Worm (Caenorhabditis elegans): ENCODE measurements around the gene R04B3.3.

Gene R04B3.3

DNA sequence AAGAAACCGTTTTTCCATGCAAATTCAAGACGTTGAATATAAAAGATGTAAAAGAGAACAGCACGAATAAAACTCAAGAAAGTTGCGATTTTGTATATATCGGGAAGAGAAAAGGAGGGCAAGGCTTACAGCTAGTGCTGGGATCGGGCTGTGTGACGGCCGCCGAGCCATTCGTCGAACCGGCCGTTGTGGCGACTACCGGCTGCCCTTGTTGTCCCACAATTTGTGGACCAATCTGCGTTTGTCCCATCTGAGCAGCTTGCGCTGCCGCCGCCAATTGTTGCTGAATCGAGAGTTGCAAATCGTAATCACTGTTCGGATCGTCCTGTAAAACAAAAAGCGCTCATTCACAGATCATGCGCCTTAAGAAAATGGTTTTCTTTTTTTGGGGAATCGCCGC is 28.6 kb downstream of the R04B3.3 start:
- no peak for TF ChIP-seq nhr-237 (tag; optimal IDR thresholded peaks at IDR 0.05)
- no peak for TF ChIP-seq zag-1 (tag; optimal IDR thresholded peaks at IDR 0.05)
- no peak for TF ChIP-seq egl-5 (tag; optimal IDR thresholded peaks at IDR 0.05)
- no peak for TF ChIP-seq egl-27 (tag; optimal IDR thresholded peaks at IDR 0.05)
- no peak for TF ChIP-seq nhr-25 (tag; optimal IDR thresholded peaks at IDR 0.05)
- no peak for TF ChIP-seq ceh-82 (tag; optimal IDR thresholded peaks at IDR 0.05)
- TF ChIP-seq elt-3 (tag; optimal IDR thresholded peaks at IDR 0.05) = no peak
- no peak for TF ChIP-seq nhr-76 (tag; optimal IDR thresholded peaks at IDR 0.05)
- no peak for TF ChIP-seq aly-2 (tag; optimal IDR thresholded peaks at IDR 0.05)
- TF ChIP-seq fkh-2 (tag; optimal IDR thresholded peaks at IDR 0.05) = no peak
- no peak for TF ChIP-seq sea-2 (GFP tag; optimal IDR thresholded peaks at IDR 0.05)
- TF ChIP-seq jun-1 (tag; optimal IDR thresholded peaks at IDR 0.05) = no peak
- no peak for TF ChIP-seq ama-1 (optimal IDR thresholded peaks at IDR 0.05)
- no peak for TF ChIP-seq nhr-11 (tag; optimal IDR thresholded peaks at IDR 0.05)
- TF ChIP-seq ztf-11 (tag; optimal IDR thresholded peaks at IDR 0.05) = no peak
- no peak for TF ChIP-seq pha-4 (tag; optimal IDR thresholded peaks at IDR 0.05)
- no peak for TF ChIP-seq unc-62 (GFP tag; optimal IDR thresholded peaks at IDR 0.05)
- no peak for TF ChIP-seq nhr-43 (tag; optimal IDR thresholded peaks at IDR 0.05; ENCODE audit: poor library complexity, severe bottlenecking)
- TF ChIP-seq ceh-16 (tag; optimal IDR thresholded peaks at IDR 0.05) = no peak

- TF ChIP-seq pqm-1 (tag; optimal IDR thresholded peaks at IDR 0.05) = no peak
- TF ChIP-seq hmg-11 (tag; optimal IDR thresholded peaks at IDR 0.05) = no peak
- TF ChIP-seq unc-39 (tag; optimal IDR thresholded peaks at IDR 0.05) = no peak
- no peak for TF ChIP-seq aly-2 (tag; optimal IDR thresholded peaks at IDR 0.05)
- TF ChIP-seq nhr-43 (tag; optimal IDR thresholded peaks at IDR 0.05; ENCODE audit: poor library complexity, severe bottlenecking) = no peak
- TF ChIP-seq ceh-9 (tag; optimal IDR thresholded peaks at IDR 0.05) = no peak
- TF ChIP-seq egl-5 (tag; optimal IDR thresholded peaks at IDR 0.05) = no peak
- no peak for TF ChIP-seq daf-12 (tag; optimal IDR thresholded peaks at IDR 0.05)
- TF ChIP-seq lin-39 (tag; optimal IDR thresholded peaks at IDR 0.05) = no peak
- TF ChIP-seq ZK546.5 (tag; optimal IDR thresholded peaks at IDR 0.05) = no peak
- TF ChIP-seq fkh-10 (GFP tag; optimal IDR thresholded peaks at IDR 0.05) = no peak
- no peak for TF ChIP-seq nhr-77 (tag; optimal IDR thresholded peaks at IDR 0.05)
- no peak for TF ChIP-seq fos-1 (tag; optimal IDR thresholded peaks at IDR 0.05)
- no peak for TF ChIP-seq fkh-2 (tag; optimal IDR thresholded peaks at IDR 0.05)
- TF ChIP-seq nhr-12 (tag; optimal IDR thresholded peaks at IDR 0.05) = no peak
- TF ChIP-seq mdl-1 (tag; optimal IDR thresholded peaks at IDR 0.05) = no peak
- TF ChIP-seq nhr-76 (tag; optimal IDR thresholded peaks at IDR 0.05) = no peak
- no peak for TF ChIP-seq zag-1 (tag; optimal IDR thresholded peaks at IDR 0.05)
These were observed 29.6 kb downstream of the R04B3.3 start for ce11 chrX:2446185-2446584.

DNA sequence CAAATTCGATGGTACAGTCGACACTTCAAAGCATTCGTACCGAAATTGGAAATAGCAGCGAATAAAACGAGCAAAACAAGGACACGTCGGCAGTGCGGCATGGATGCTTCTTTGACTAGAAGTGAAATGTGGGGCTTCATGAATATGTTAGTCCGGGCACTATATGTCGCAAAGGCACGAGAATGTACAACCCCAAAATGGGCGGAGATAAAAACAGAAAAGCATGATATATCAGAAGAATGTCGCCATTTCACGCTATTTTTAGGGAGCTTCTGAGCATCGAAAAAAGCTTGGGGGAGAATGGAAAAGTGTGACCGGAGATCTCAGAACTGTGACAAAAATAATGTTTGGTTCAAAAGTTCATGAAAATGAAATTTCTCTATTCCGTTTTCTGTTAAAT is 32.5 kb downstream of the R04B3.3 start, which contains the start of gene T07D1.3:
Gene T07D1.3, minus strand, starts transcription at position 101 of the 400 bp plus-strand sequence.
- TF ChIP-seq tbx-2 (tag; optimal IDR thresholded peaks at IDR 0.05) = no peak
- TF ChIP-seq fkh-10 (GFP tag; optimal IDR thresholded peaks at IDR 0.05) = no peak
- TF ChIP-seq elt-3 (tag; optimal IDR thresholded peaks at IDR 0.05) = no peak
- no peak for TF ChIP-seq nhr-12 (tag; optimal IDR thresholded peaks at IDR 0.05)
- no peak for TF ChIP-seq ztf-11 (tag; optimal IDR thresholded peaks at IDR 0.05)

DNA sequence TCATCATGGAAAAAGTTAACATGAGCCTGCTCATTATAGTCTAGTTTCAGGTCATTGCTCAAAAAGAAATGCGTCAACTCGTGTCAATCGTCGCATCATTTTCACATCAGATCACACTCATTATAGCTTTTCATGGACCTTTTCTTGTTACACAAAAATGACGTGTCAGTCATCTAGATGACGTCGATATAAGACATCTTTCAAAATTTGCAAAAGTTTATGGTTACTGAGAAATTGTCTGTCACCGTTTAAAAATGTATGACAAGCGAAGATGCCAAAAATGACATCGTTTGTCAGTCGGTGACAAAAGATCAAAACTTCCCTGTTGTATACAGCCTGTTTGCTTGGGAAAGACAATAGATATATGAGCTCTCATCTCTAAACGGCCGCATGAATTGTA is 34.6 kb downstream of the R04B3.3 start:
- TF ChIP-seq ztf-11 (tag; optimal IDR thresholded peaks at IDR 0.05) (no peak), nhr-25 (tag; optimal IDR thresholded peaks at IDR 0.05) (no peak), lsy-12 (tag; optimal IDR thresholded peaks at IDR 0.05) (no peak), mdl-1 (tag; optimal IDR thresholded peaks at IDR 0.05) (no peak), elt-3 (tag; optimal IDR thresholded peaks at IDR 0.05) (no peak), hmg-11 (tag; optimal IDR thresholded peaks at IDR 0.05) (no peak), sea-2 (GFP tag; optimal IDR thresholded peaks at IDR 0.05) (no peak), pqm-1 (tag; optimal IDR thresholded peaks at IDR 0.05) (no peak)

- no peak for TF ChIP-seq nfya-1 (tag; optimal IDR thresholded peaks at IDR 0.05; ENCODE audit: insufficient read depth)
- TF ChIP-seq eor-1 (tag; optimal IDR thresholded peaks at IDR 0.05) = no peak
- peak; percentile 65 for TF ChIP-seq elt-2 (tag; optimal IDR thresholded peaks at IDR 0.05)
- no peak for TF ChIP-seq nhr-25 (tag; optimal IDR thresholded peaks at IDR 0.05)
- no peak for TF ChIP-seq nhr-43 (tag; optimal IDR thresholded peaks at IDR 0.05; ENCODE audit: poor library complexity, severe bottlenecking)
- TF ChIP-seq sea-2 (GFP tag; optimal IDR thresholded peaks at IDR 0.05) = no peak
- TF ChIP-seq fkh-10 (GFP tag; optimal IDR thresholded peaks at IDR 0.05) = no peak
- TF ChIP-seq pha-4 (tag; optimal IDR thresholded peaks at IDR 0.05) = peak; percentile 41
- TF ChIP-seq nhr-237 (tag; optimal IDR thresholded peaks at IDR 0.05) = no peak
- peak; percentile 40 for TF ChIP-seq pqm-1 (tag; optimal IDR thresholded peaks at IDR 0.05)
- no peak for TF ChIP-seq ceh-28 (tag; optimal IDR thresholded peaks at IDR 0.05)
- TF ChIP-seq nhr-67 (tag; optimal IDR thresholded peaks at IDR 0.05) = no peak
- TF ChIP-seq nhr-77 (tag; optimal IDR thresholded peaks at IDR 0.05) = no peak
- TF ChIP-seq mml-1 (tag; optimal IDR thresholded peaks at IDR 0.05) = no peak
- no peak for TF ChIP-seq ceh-9 (tag; optimal IDR thresholded peaks at IDR 0.05)
- no peak for TF ChIP-seq aly-2 (tag; optimal IDR thresholded peaks at IDR 0.05)
- no peak for TF ChIP-seq daf-12 (tag; optimal IDR thresholded peaks at IDR 0.05)
- TF ChIP-seq ztf-11 (tag; optimal IDR thresholded peaks at IDR 0.05) = no peak
These were observed 36.0 kb downstream of the R04B3.3 start for ce11 chrX:2439728-2440127.

All from whole organism, L3 larva.